Worm (Caenorhabditis elegans) whole organism, L4 larva: ENCODE data around the gene gro-1.

Source experiments
- attf-4 ChIP-seq: sonication (generic microtip); optimal IDR thresholded peaks from 3 replicates; lab custom pipeline; 2017; ENCODE audit warnings: missing biosample characterization, missing genetic modification characterization
- nhr-76 ChIP-seq: fragments of 150-350 bp; optimal IDR thresholded peaks from 2 replicates; lab custom pipeline; 2014; ENCODE audit warnings: missing biosample characterization, missing genetic modification characterization
- zag-1 ChIP-seq: fragments of 150-350 bp; optimal IDR thresholded peaks from 2 replicates; lab custom pipeline; 2014; ENCODE audit warnings: missing biosample characterization, missing genetic modification characterization

DNA sequence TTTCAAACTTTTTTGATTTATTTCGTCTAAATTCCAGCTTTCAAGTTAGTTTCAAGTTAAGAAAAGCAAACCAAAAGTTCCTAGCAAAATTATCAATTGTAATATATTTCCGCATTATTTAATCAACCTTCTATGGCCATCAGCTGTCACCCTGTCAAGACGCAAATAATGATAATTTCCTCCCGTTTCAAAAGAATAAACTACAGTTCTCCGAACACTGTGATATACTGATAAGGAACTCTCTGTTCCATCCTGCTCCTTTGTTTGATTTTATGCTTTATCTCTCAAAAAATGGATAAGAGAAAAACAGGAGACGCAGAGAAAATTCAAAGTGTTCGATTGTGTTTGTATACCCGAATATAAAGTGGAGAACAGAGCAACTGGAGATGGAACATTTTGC lies 26.4 kb downstream of the gro-1 start:
- TF ChIP-seq attf-4 (tag; lab: Kevin White, UChicago) (no peak), nhr-76 (tag; lab: Kevin White, UChicago) (no peak), zag-1 (tag; lab: Kevin White, UChicago) (no peak)
